Fruit fly (Drosophila melanogaster): ENCODE data around the gene Las.

Las gene

dm6 chr3L:20432297-20432696 lies at the start of gene Las, which contains the start of gene Psn (continued):
- TF ChIP-seq CG5953 (GFP tag; IDR thresholded peaks at IDR 0.05) (no peak), CG4617 (GFP tag; optimal IDR thresholded peaks at IDR 0.05; ENCODE audit: borderline replicate concordance) (peak; percentile 51), Chrac-16 (GFP tag; optimal IDR thresholded peaks at IDR 0.05) (peak; percentile 0), Scr (GFP tag; IDR thresholded peaks at IDR 0.05; ENCODE audit: partially characterized antibody) (peak; percentile 77), BtbVII (GFP tag; optimal IDR thresholded peaks at IDR 0.05) (no peak), stwl (tag; optimal IDR thresholded peaks at IDR 0.05) (peak; percentile 66), sna (GFP tag; IDR thresholded peaks at IDR 0.05; ENCODE audit: partially characterized antibody) (peak; percentile 62; the same call in 1 of the 2 replicates), pzg (GFP tag; optimal IDR thresholded peaks at IDR 0.05) (peak; percentile 68), CG12299 (tag; optimal IDR thresholded peaks at IDR 0.05) (no peak), oc (tag; optimal IDR thresholded peaks at IDR 0.05) (peak; percentile 20), sisA (GFP tag; IDR thresholded peaks at IDR 0.05) (no peak), CG9215 (GFP tag; IDR thresholded peaks at IDR 0.05) (no peak), hbn (GFP tag; IDR thresholded peaks at IDR 0.05; ENCODE audit: partially characterized antibody) (peak; percentile 58; the same call in 1 of the 2 replicates), CG9437 (GFP tag; optimal IDR thresholded peaks at IDR 0.05) (no peak), Ets65A (GFP tag) (peak; percentile 64), YL-1 (GFP tag; optimal IDR thresholded peaks at IDR 0.05) (peak; percentile 80), phol (tag; optimal IDR thresholded peaks at IDR 0.05) (peak; percentile 36), CG10267 (tag; optimal IDR thresholded peaks at IDR 0.05) (peak; percentile 62), NC2β (GFP tag; optimal IDR thresholded peaks at IDR 0.05) (peak; percentile 25), knrl (GFP tag; IDR thresholded peaks at IDR 0.05; ENCODE audit: partially characterized antibody) (peak; percentile 69), vnd (GFP tag; IDR thresholded peaks at IDR 0.05; ENCODE audit: partially characterized antibody) (peak; percentile 55; the same call in 1 of the 3 replicates), Oli (tag; optimal IDR thresholded peaks at IDR 0.05) (no peak), kay (GFP tag; optimal IDR thresholded peaks at IDR 0.05) (peak; percentile 29), Hmx (GFP tag; optimal IDR thresholded peaks at IDR 0.05) (peak; percentile 3), Myb (GFP tag; optimal IDR thresholded peaks at IDR 0.05) (peak; percentile 35), trem (tag; optimal IDR thresholded peaks at IDR 0.05) (peak; percentile 70), CG15514 (GFP tag; optimal IDR thresholded peaks at IDR 0.05) (peak; percentile 20), amos (GFP tag; IDR thresholded peaks at IDR 0.05; ENCODE audit: partially characterized antibody) (peak; percentile 54), CG12155 (GFP tag; optimal IDR thresholded peaks at IDR 0.05) (peak; percentile 16), CG12659 (GFP tag; optimal IDR thresholded peaks at IDR 0.05) (peak; percentile 56), bbx (GFP tag; IDR thresholded peaks at IDR 0.05; ENCODE audit: partially characterized antibody) (0 out of 2 replicates have a peak, but pooled peaks have one; percentile 16), B-H2 (GFP tag; optimal IDR thresholded peaks at IDR 0.05) (peak; percentile 7), tin (GFP tag; optimal IDR thresholded peaks at IDR 0.05) (peak; percentile 9), CG34376 (GFP tag; optimal IDR thresholded peaks at IDR 0.05) (peak; percentile 9), BEAF-32 (GFP tag; optimal IDR thresholded peaks at IDR 0.05) (peak; percentile 76), vvl (GFP tag; IDR thresholded peaks at IDR 0.05) (peak; percentile 32; the same call in 1 of the 2 replicates), CG4854 (GFP tag; optimal IDR thresholded peaks at IDR 0.05) (no peak), Dref (GFP tag; IDR thresholded peaks at IDR 0.05) (peak; percentile 63), lilli (GFP tag; optimal IDR thresholded peaks at IDR 0.05) (peak; percentile 44), CG34224 (GFP tag; IDR thresholded peaks at IDR 0.05; ENCODE audit: partially characterized antibody) (peak; percentile 62), Med (GFP tag) (peak; percentile 90), CG33213 (GFP tag; optimal IDR thresholded peaks at IDR 0.05) (peak; percentile 33), Hsf (GFP tag; optimal IDR thresholded peaks at IDR 0.05) (peak; percentile 18), CG8924 (tag; optimal IDR thresholded peaks at IDR 0.05) (peak; percentile 18), CG11696 (GFP tag; IDR thresholded peaks at IDR 0.05) (no peak), CG30020 (tag; optimal IDR thresholded peaks at IDR 0.05) (peak; percentile 58), CG3838 (GFP tag; optimal IDR thresholded peaks at IDR 0.05) (no peak), CG10979 (tag; optimal IDR thresholded peaks at IDR 0.05) (no peak), mam (GFP tag; optimal IDR thresholded peaks at IDR 0.05) (no peak)

All from whole organism, embryonic.